Worm (Caenorhabditis elegans) whole organism, L3 larva: Measurements from ENCODE around the gene nkcc-1.

ENCODE experiments used
- R02D3.7 ChIP-seq: fragments of 150-350 bp; optimal IDR thresholded peaks from 2 replicates; lab custom pipeline; 2014; ENCODE audit warnings: missing biosample characterization, missing genetic modification characterization
- aly-2 ChIP-seq: fragments of 150-350 bp; optimal IDR thresholded peaks from 2 replicates; lab custom pipeline; 2014; ENCODE audit warnings: missing biosample characterization, missing genetic modification characterization
- ama-1 ChIP-seq: fragments of 150-350 bp; optimal IDR thresholded peaks from 2 replicates; lab custom pipeline; 2018
- ceh-16 ChIP-seq: sonication (generic microtip); optimal IDR thresholded peaks from 2 replicates; lab custom pipeline; 2017; ENCODE audit warnings: missing biosample characterization, missing genetic modification characterization
- ceh-28 ChIP-seq: fragments of 150-350 bp; optimal IDR thresholded peaks from 2 replicates; lab custom pipeline; 2014; ENCODE audit warnings: missing biosample characterization, missing genetic modification reagents, missing genetic modification characterization
- ceh-82 ChIP-seq: fragments of 150-350 bp; optimal IDR thresholded peaks from 2 replicates; lab custom pipeline; 2014; ENCODE audit warnings: missing biosample characterization, missing genetic modification characterization
- ceh-9 ChIP-seq: sonication (generic microtip); optimal IDR thresholded peaks from 2 replicates; lab custom pipeline; 2018; ENCODE audit warnings: missing biosample characterization, missing genetic modification characterization
- daf-12 ChIP-seq: fragments of 150-350 bp; optimal IDR thresholded peaks from 2 replicates; lab custom pipeline; 2014; ENCODE audit warnings: missing biosample characterization, missing genetic modification reagents, missing genetic modification characterization
- egl-27 ChIP-seq: sonication (generic microtip); optimal IDR thresholded peaks from 4 replicates; lab custom pipeline; 2017; ENCODE audit warnings: missing biosample characterization, missing genetic modification reagents, missing genetic modification characterization
- egl-5 ChIP-seq: fragments of 150-350 bp; optimal IDR thresholded peaks from 2 replicates; lab custom pipeline; 2017; ENCODE audit warnings: missing biosample characterization, missing genetic modification reagents, missing genetic modification characterization, inconsistent platforms
- elt-1 ChIP-seq: fragments of 150-350 bp; optimal IDR thresholded peaks from 2 replicates; lab custom pipeline; 2014; ENCODE audit warnings: missing biosample characterization, missing genetic modification characterization
- elt-2 ChIP-seq: sonication (generic microtip); optimal IDR thresholded peaks from 2 replicates; lab custom pipeline; 2016; ENCODE audit warnings: missing genetic modification reagents, mild to moderate bottlenecking, missing genetic modification characterization, missing compliant biosample characterization
- elt-3 ChIP-seq, 3 experiments: fragments of 150-350 bp in 1 of 3; sonication (generic microtip) in 2 of 3; optimal IDR thresholded peaks; 2 replicates in 2 of 3; 4 replicates in 1 of 3; lab custom pipeline; 2014 to 2017; ENCODE audit warnings: missing biosample characterization in 3 of 3, missing genetic modification characterization in 3 of 3
- eor-1 ChIP-seq, 2 experiments: fragments of 150-350 bp; optimal IDR thresholded peaks; 2 replicates each; lab custom pipeline; 2014 to 2018; ENCODE audit warnings: missing biosample characterization in 2 of 2, missing genetic modification characterization in 2 of 2
- fkh-10 ChIP-seq: sonication (generic microtip); optimal IDR thresholded peaks from 2 replicates; lab custom pipeline; 2017; ENCODE audit warnings: missing biosample characterization, missing genetic modification reagents, missing genetic modification characterization
- fkh-2 ChIP-seq: fragments of 150-350 bp; optimal IDR thresholded peaks from 2 replicates; lab custom pipeline; 2014; ENCODE audit warnings: missing biosample characterization, missing genetic modification reagents, missing genetic modification characterization
- hmg-11 ChIP-seq: sonication (generic microtip); optimal IDR thresholded peaks from 2 replicates; lab custom pipeline; 2016; ENCODE audit warnings: missing genetic modification characterization, missing compliant biosample characterization
- jun-1 ChIP-seq: fragments of 150-350 bp; optimal IDR thresholded peaks from 2 replicates; lab custom pipeline; 2014; ENCODE audit warnings: missing biosample characterization, missing genetic modification reagents, missing genetic modification characterization
- lsy-12 ChIP-seq: sonication (generic microtip); optimal IDR thresholded peaks from 2 replicates; lab custom pipeline; 2016; ENCODE audit warnings: mild to moderate bottlenecking, missing genetic modification characterization, missing compliant biosample characterization
- mdl-1 ChIP-seq: fragments of 150-350 bp; optimal IDR thresholded peaks from 2 replicates; lab custom pipeline; 2014; ENCODE audit warnings: missing biosample characterization, missing genetic modification characterization
- mml-1 ChIP-seq: fragments of 150-350 bp; sonication (generic microtip); optimal IDR thresholded peaks from 3 replicates; lab custom pipeline; 2014; ENCODE audit warnings: missing biosample characterization, missing genetic modification characterization
- nfya-1 ChIP-seq: sonication (generic microtip); optimal IDR thresholded peaks from 2 replicates; lab custom pipeline; 2017; ENCODE audit warnings: missing genetic modification characterization, mild to moderate bottlenecking, missing compliant biosample characterization, antibody characterized with exemption, moderate library complexity; ENCODE audit not compliant: insufficient read depth
- nhr-11 ChIP-seq: fragments of 150-350 bp; optimal IDR thresholded peaks from 2 replicates; lab custom pipeline; 2014; ENCODE audit warnings: missing biosample characterization, missing genetic modification characterization
- nhr-12 ChIP-seq: fragments of 150-350 bp; optimal IDR thresholded peaks from 2 replicates; lab custom pipeline; 2014; ENCODE audit warnings: missing biosample characterization, missing genetic modification characterization
- nhr-237 ChIP-seq: fragments of 150-350 bp; optimal IDR thresholded peaks from 2 replicates; lab custom pipeline; 2014; ENCODE audit warnings: missing biosample characterization, missing genetic modification characterization
- nhr-25 ChIP-seq: sonication (generic microtip); optimal IDR thresholded peaks from 2 replicates; lab custom pipeline; 2017; ENCODE audit warnings: missing biosample characterization, missing genetic modification characterization
- nhr-43 ChIP-seq: sonication (generic microtip); optimal IDR thresholded peaks from 2 replicates; lab custom pipeline; 2016; ENCODE audit warnings: mild to moderate bottlenecking, missing genetic modification characterization, missing compliant biosample characterization; ENCODE audit not compliant: poor library complexity, severe bottlenecking
- nhr-67 ChIP-seq: fragments of 150-350 bp; optimal IDR thresholded peaks from 2 replicates; lab custom pipeline; 2014; ENCODE audit warnings: missing biosample characterization, missing genetic modification characterization
- nhr-77 ChIP-seq: fragments of 150-350 bp; optimal IDR thresholded peaks from 2 replicates; lab custom pipeline; 2014; ENCODE audit warnings: missing biosample characterization, missing genetic modification characterization
- pha-4 ChIP-seq: fragments of 150-350 bp; optimal IDR thresholded peaks from 2 replicates; lab custom pipeline; 2014; ENCODE audit warnings: missing biosample characterization, missing genetic modification reagents, missing genetic modification characterization
- pqm-1 ChIP-seq: fragments of 150-350 bp; optimal IDR thresholded peaks from 2 replicates; lab custom pipeline; 2017; ENCODE audit warnings: missing biosample characterization, missing genetic modification characterization, inconsistent platforms
- sea-2 ChIP-seq: fragments of 150-350 bp; sonication (generic microtip); optimal IDR thresholded peaks from 4 replicates; lab custom pipeline; 2014; ENCODE audit warnings: missing biosample characterization, missing genetic modification reagents, missing genetic modification characterization
- skn-1 ChIP-seq: fragments of 150-350 bp; optimal IDR thresholded peaks from 2 replicates; lab custom pipeline; 2014; ENCODE audit warnings: missing biosample characterization, missing genetic modification characterization
- snpc-4 ChIP-seq: fragments of 150-350 bp; optimal IDR thresholded peaks from 2 replicates; lab custom pipeline; 2014; ENCODE audit warnings: missing biosample characterization, missing genetic modification characterization
- tbx-2 ChIP-seq: sonication (generic microtip); optimal IDR thresholded peaks from 2 replicates; lab custom pipeline; 2016; ENCODE audit warnings: mild to moderate bottlenecking, missing genetic modification characterization, missing compliant biosample characterization
- unc-39 ChIP-seq: sonication (generic microtip); optimal IDR thresholded peaks from 4 replicates; lab custom pipeline; 2017; ENCODE audit warnings: missing biosample characterization, missing genetic modification characterization
- unc-62 ChIP-seq: fragments of 150-350 bp; sonication (generic microtip); optimal IDR thresholded peaks from 4 replicates; lab custom pipeline; 2014; ENCODE audit warnings: missing biosample characterization, missing genetic modification reagents, missing genetic modification characterization
- zag-1 ChIP-seq: fragments of 150-350 bp; optimal IDR thresholded peaks from 2 replicates; lab custom pipeline; 2014; ENCODE audit warnings: missing biosample characterization, missing genetic modification characterization
- ztf-11 ChIP-seq: fragments of 150-350 bp; optimal IDR thresholded peaks from 2 replicates; lab custom pipeline; 2014; ENCODE audit warnings: missing biosample characterization, missing genetic modification characterization
- ztf-4 ChIP-seq: fragments of 150-350 bp; optimal IDR thresholded peaks from 2 replicates; lab custom pipeline; 2014; ENCODE audit warnings: missing biosample characterization, missing genetic modification characterization

nkcc-1 gene

DNA sequence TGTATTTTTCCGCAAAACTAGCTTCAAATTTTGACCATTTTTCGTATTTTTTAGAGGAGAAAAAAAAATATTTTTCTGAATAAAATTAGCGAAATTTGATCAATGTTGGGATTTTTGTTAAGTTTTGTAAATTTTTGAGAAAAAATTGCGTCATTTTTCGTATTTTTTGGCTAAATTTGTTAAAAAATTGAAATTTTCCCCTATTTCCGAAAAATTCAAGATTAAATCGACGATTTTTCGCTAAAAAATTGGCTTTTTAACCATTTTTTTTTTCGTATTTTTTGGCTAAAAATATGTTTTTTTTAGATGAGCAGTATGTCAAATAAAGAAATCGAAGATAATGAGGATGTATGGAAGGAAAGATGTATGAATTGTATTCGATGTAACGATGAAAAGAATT is 46.7 kb downstream of the nkcc-1 start, which contains the start of gene cfp-1:
Gene cfp-1 (plus strand): TSS at position 301 of the 400 bp plus-strand sequence.
- TF ChIP-seq elt-2 (no peak), egl-27 (tag; lab: Kevin White, UChicago) (no peak), lsy-12 (tag; lab: Kevin White, UChicago) (no peak), nhr-67 (tag; lab: Kevin White, UChicago) (no peak), snpc-4 (tag; lab: Kevin White, UChicago) (no peak), ama-1 (lab: Kevin White, UChicago) (no peak)

ce11 chrIV:14074456-14074855 is 49.4 kb downstream of the nkcc-1 start:
- TF ChIP-seq fkh-10 (GFP tag; lab: Kevin White, UChicago) (no peak), snpc-4 (tag; lab: Kevin White, UChicago) (no peak), elt-2 (no peak), sea-2 (GFP tag; lab: Kevin White, UChicago) (no peak), nfya-1 (tag; lab: Kevin White, UChicago) (no peak), unc-39 (no peak), ama-1 (lab: Kevin White, UChicago) (no peak), nhr-237 (tag; lab: Kevin White, UChicago) (no peak), nhr-43 (tag; lab: Kevin White, UChicago) (no peak), elt-3 (tag; optimal IDR thresholded peaks at IDR 0.05; lab: Kevin White, UChicago) (no peak), ztf-11 (tag; lab: Kevin White, UChicago) (no peak), pha-4 (tag; lab: Kevin White, UChicago) (no peak), nhr-12 (tag; lab: Kevin White, UChicago) (no peak), nhr-11 (tag; lab: Kevin White, UChicago) (no peak), eor-1 (tag; optimal IDR thresholded peaks at IDR 0.05; lab: Kevin White, UChicago) (no peak), daf-12 (tag; lab: Kevin White, UChicago) (no peak), egl-5 (tag; lab: Kevin White, UChicago) (no peak)

- no peak for TF ChIP-seq pqm-1 (tag; lab: Kevin White, UChicago)
- TF ChIP-seq ama-1 (lab: Kevin White, UChicago): peak; percentile 90
- TF ChIP-seq elt-2: peak; percentile 1
These were observed 51.7 kb downstream of the nkcc-1 start for ce11 chrIV:14072011-14072649.

ce11 chrIV:14071466-14071865 is 52.4 kb downstream of the nkcc-1 start, which contains the start of gene ccar-1:
Gene ccar-1, plus strand, starts transcription at chrIV:14071548.
- TF ChIP-seq nhr-43 (tag; lab: Kevin White, UChicago) (peak; percentile 18), ceh-9 (tag; lab: Kevin White, UChicago) (no peak), pha-4 (tag; lab: Kevin White, UChicago) (no peak)

DNA sequence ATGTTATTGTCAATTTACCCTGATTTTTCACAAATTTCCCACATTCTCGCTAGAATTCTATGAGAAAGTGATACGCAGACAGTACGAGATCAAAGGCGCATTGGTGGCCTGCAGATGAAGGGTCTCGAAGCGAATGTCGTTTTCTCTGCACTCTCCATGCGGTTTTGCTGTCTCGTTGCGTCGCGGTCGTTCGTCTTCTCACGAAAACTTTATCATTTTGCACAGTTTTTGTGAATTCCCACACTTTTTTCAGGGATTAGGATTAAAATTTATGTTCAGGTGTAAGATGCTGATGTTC is 52.9 kb downstream of the nkcc-1 start:
- TF ChIP-seq ceh-82 (tag; lab: Kevin White, UChicago) (no peak), nhr-67 (tag; lab: Kevin White, UChicago) (no peak), elt-1 (tag; lab: Kevin White, UChicago) (peak; percentile 8), fkh-2 (tag; lab: Kevin White, UChicago) (no peak), mml-1 (no peak), fkh-10 (GFP tag; lab: Kevin White, UChicago) (no peak), eor-1 (tag; optimal IDR thresholded peaks at IDR 0.05; lab: Kevin White, UChicago) (no peak), ceh-16 (tag; lab: Kevin White, UChicago) (no peak), zag-1 (tag; lab: Kevin White, UChicago) (no peak), nhr-237 (tag; lab: Kevin White, UChicago) (no peak), pqm-1 (tag; lab: Kevin White, UChicago) (no peak), ama-1 (lab: Kevin White, UChicago) (peak; percentile 81), aly-2 (tag; lab: Kevin White, UChicago) (no peak), tbx-2 (peak; percentile 8), ceh-28 (peak; percentile 49), egl-27 (tag; lab: Kevin White, UChicago) (no peak), pha-4 (tag; lab: Kevin White, UChicago) (peak; percentile 95), ztf-11 (tag; lab: Kevin White, UChicago) (no peak), elt-2 (peak; percentile 57), ztf-4 (tag; lab: Kevin White, UChicago) (no peak), jun-1 (tag; lab: Kevin White, UChicago) (peak; percentile 49), hmg-11 (tag; lab: Kevin White, UChicago) (peak; percentile 66), lsy-12 (tag; lab: Kevin White, UChicago) (peak; percentile 60), elt-3 (tag; optimal IDR thresholded peaks at IDR 0.05; lab: Kevin White, UChicago) (peak in 1 of 3 experiments; percentile 76), unc-62 (no peak), sea-2 (GFP tag; lab: Kevin White, UChicago) (no peak), nhr-11 (tag; lab: Kevin White, UChicago) (no peak), snpc-4 (tag; lab: Kevin White, UChicago) (peak; percentile 88), nhr-43 (tag; lab: Kevin White, UChicago) (peak; percentile 78), ceh-9 (tag; lab: Kevin White, UChicago) (no peak), egl-5 (tag; lab: Kevin White, UChicago) (peak; percentile 62), nhr-25 (tag; lab: Kevin White, UChicago) (peak; percentile 73), unc-39 (no peak), R02D3.7 (tag; lab: Kevin White, UChicago) (peak; percentile 77), nhr-77 (tag; lab: Kevin White, UChicago) (no peak), nhr-12 (tag; lab: Kevin White, UChicago) (no peak), skn-1 (peak; percentile 78), mdl-1 (tag; lab: Kevin White, UChicago) (no peak)
